Fruit fly (Drosophila melanogaster) whole organism, embryonic: ENCODE measurements around the gene wge.

ENCODE experiments used
- Aef1 ChIP-seq: fragments of 200-800 bp; sonication (Bioruptor generic); IDR thresholded peaks from 3 replicates; pipeline ENCODE4 v1.3.6; 2022; ENCODE audit warnings: missing biosample characterization, missing genetic modification characterization
- Blimp-1 ChIP-seq: fragments of 200-800 bp; sonication (Bioruptor generic); optimal IDR thresholded peaks from 3 replicates; lab custom pipeline; 2018; ENCODE audit warnings: missing biosample characterization, missing genetic modification characterization, mild to moderate bottlenecking, moderate library complexity, missing genetic modification reagents
- CG10147 ChIP-seq: fragments of 200-800 bp; sonication (Bioruptor generic); optimal IDR thresholded peaks from 2 replicates; lab custom pipeline; 2019; ENCODE audit warnings: missing biosample characterization, mild to moderate bottlenecking, missing genetic modification characterization, moderate library complexity
- CG1024 ChIP-seq: fragments of 200-800 bp; sonication (Bioruptor generic); IDR thresholded peaks from 2 replicates; pipeline ENCODE4 v1.3.6; 2022; ENCODE audit warnings: missing biosample characterization, missing genetic modification characterization
- CG10321 ChIP-seq: fragments of 200-800 bp; sonication (Bioruptor generic); IDR thresholded peaks from 2 replicates; pipeline ENCODE4 v1.3.6; 2022; ENCODE audit warnings: missing biosample characterization, missing genetic modification characterization
- CG11398 ChIP-seq: fragments of 200-800 bp; sonication (Bioruptor generic); optimal IDR thresholded peaks from 2 replicates; lab custom pipeline; 2016; ENCODE audit warnings: missing biosample characterization, missing genetic modification characterization
- CG12071 ChIP-seq: fragments of 200-800 bp; sonication (Bioruptor generic); optimal IDR thresholded peaks from 3 replicates; lab custom pipeline; 2018; ENCODE audit warnings: missing biosample characterization, mild to moderate bottlenecking, missing genetic modification characterization
- CG12391 ChIP-seq: fragments of 200-800 bp; sonication (Bioruptor generic); optimal IDR thresholded peaks from 3 replicates; lab custom pipeline; 2018; ENCODE audit warnings: missing biosample characterization, mild to moderate bottlenecking, missing genetic modification characterization, moderate library complexity
- CG12744 ChIP-seq: fragments of 200-800 bp; sonication (Bioruptor generic); optimal IDR thresholded peaks from 2 replicates; lab custom pipeline; 2016; ENCODE audit warnings: missing biosample characterization, missing genetic modification characterization
- CG14050 ChIP-seq: fragments of 200-800 bp; sonication (Bioruptor generic); IDR thresholded peaks from 3 replicates; pipeline ENCODE4 v1.3.6; 2022; ENCODE audit warnings: missing biosample characterization, missing genetic modification characterization
- CG14667 ChIP-seq: fragments of 200-800 bp; sonication (Bioruptor generic); IDR thresholded peaks from 2 replicates; pipeline ENCODE4 v1.3.6; 2022; ENCODE audit warnings: missing biosample characterization, missing genetic modification characterization
- CG15269 ChIP-seq: fragments of 200-800 bp; sonication (Bioruptor generic); optimal IDR thresholded peaks from 2 replicates; lab custom pipeline; 2018; ENCODE audit warnings: missing biosample characterization, mild to moderate bottlenecking, missing genetic modification characterization, moderate library complexity
- CG17359 ChIP-seq: fragments of 200-800 bp; sonication (Bioruptor generic); optimal IDR thresholded peaks from 3 replicates; lab custom pipeline; 2018; ENCODE audit warnings: missing biosample characterization, mild to moderate bottlenecking, missing genetic modification characterization, moderate library complexity
- CG17612 ChIP-seq: fragments of 200-800 bp; sonication (Bioruptor generic); IDR thresholded peaks from 2 replicates; pipeline ENCODE4 v1.3.6; 2022; ENCODE audit warnings: missing biosample characterization, missing genetic modification characterization
- CG18476 ChIP-seq: fragments of 200-800 bp; sonication (Bioruptor generic); optimal IDR thresholded peaks from 2 replicates; lab custom pipeline; 2016; ENCODE audit warnings: missing biosample characterization, mild to moderate bottlenecking, missing genetic modification characterization
- CG2120 ChIP-seq: fragments of 200-800 bp; sonication (Bioruptor generic); optimal IDR thresholded peaks from 3 replicates; lab custom pipeline; 2016; ENCODE audit warnings: missing biosample characterization, missing genetic modification characterization
- CG2129 ChIP-seq: fragments of 200-800 bp; sonication (Bioruptor generic); IDR thresholded peaks from 2 replicates; pipeline ENCODE4 v1.3.6; 2022; ENCODE audit warnings: missing biosample characterization, missing genetic modification characterization; ENCODE audit not compliant: partially characterized antibody
- CG3163 ChIP-seq: fragments of 200-800 bp; sonication (Bioruptor generic); optimal IDR thresholded peaks from 3 replicates; lab custom pipeline; 2016; ENCODE audit warnings: missing biosample characterization, missing genetic modification characterization
- CG6272 ChIP-seq: fragments of 200-800 bp; sonication (Bioruptor generic); IDR thresholded peaks from 2 replicates; pipeline ENCODE4 v1.3.6; 2022; ENCODE audit warnings: missing biosample characterization, missing genetic modification characterization
- CG7745 ChIP-seq: fragments of 200-800 bp; sonication (Bioruptor generic); optimal IDR thresholded peaks from 2 replicates; lab custom pipeline; 2018; ENCODE audit warnings: missing biosample characterization, mild to moderate bottlenecking, missing genetic modification characterization, moderate library complexity
- CG8089 ChIP-seq: fragments of 200-800 bp; sonication (Bioruptor generic); optimal IDR thresholded peaks from 3 replicates; lab custom pipeline; 2016; ENCODE audit warnings: missing biosample characterization, missing genetic modification characterization
- Chrac-16 ChIP-seq: fragments of 200-800 bp; sonication (Bioruptor generic); optimal IDR thresholded peaks from 3 replicates; lab custom pipeline; 2016; ENCODE audit warnings: missing biosample characterization, missing genetic modification characterization
- Dbx ChIP-seq: fragments of 200-800 bp; sonication (Bioruptor generic); IDR thresholded peaks from 3 replicates; pipeline ENCODE4 v1.3.6; 2022; ENCODE audit warnings: missing biosample characterization, missing genetic modification characterization
- E2f1 ChIP-seq: fragments of 200-800 bp; sonication (Bioruptor generic); IDR thresholded peaks from 2 replicates; pipeline ENCODE4 v1.3.6; 2022; ENCODE audit warnings: missing biosample characterization, missing genetic modification characterization
- Fer2 ChIP-seq: fragments of 200-800 bp; sonication (Bioruptor generic); optimal IDR thresholded peaks from 2 replicates; lab custom pipeline; 2018; ENCODE audit warnings: missing biosample characterization, mild to moderate bottlenecking, missing genetic modification characterization, moderate library complexity
- Fer3 ChIP-seq: fragments of 200-800 bp; sonication (Bioruptor generic); optimal IDR thresholded peaks from 2 replicates; lab custom pipeline; 2018; ENCODE audit warnings: missing biosample characterization, mild to moderate bottlenecking, missing genetic modification characterization, moderate library complexity
- Hey ChIP-seq: fragments of 200-800 bp; sonication (Bioruptor generic); optimal IDR thresholded peaks from 3 replicates; lab custom pipeline; 2018; ENCODE audit warnings: missing biosample characterization, mild to moderate bottlenecking, missing genetic modification characterization
- Lpt ChIP-seq: fragments of >200 bp; optimal IDR thresholded peaks from 2 replicates; lab custom pipeline; 2018; ENCODE audit warnings: missing biosample characterization, missing genetic modification characterization
- Neu2 ChIP-seq: fragments of 200-800 bp; sonication (Bioruptor generic); optimal IDR thresholded peaks from 3 replicates; lab custom pipeline; 2016; ENCODE audit warnings: missing biosample characterization, missing genetic modification characterization, borderline replicate concordance
- Optix ChIP-seq: fragments of 200-800 bp; sonication (Bioruptor generic); IDR thresholded peaks from 3 replicates; pipeline ENCODE4 v1.3.6; 2022; ENCODE audit warnings: missing biosample characterization, missing genetic modification characterization
- Scr ChIP-seq: fragments of 200-800 bp; sonication (Bioruptor generic); IDR thresholded peaks from 2 replicates; pipeline ENCODE4 v1.3.6; 2022; ENCODE audit warnings: missing biosample characterization, missing genetic modification characterization; ENCODE audit not compliant: partially characterized antibody
- Trl ChIP-seq, 3 experiments: fragments of >200 bp in 2 of 3; fragments of 200-800 bp in 1 of 3; sonication (Bioruptor generic) in 1 of 3; optimal IDR thresholded peaks; 2 replicates in 1 of 3; 3 replicates in 2 of 3; lab custom pipeline; 2016 to 2017; ENCODE audit warnings: missing biosample characterization in 1 of 3, missing genetic modification characterization in 1 of 3
- Xrp1 ChIP-seq: fragments of 200-800 bp; sonication (Bioruptor generic); IDR thresholded peaks from 2 replicates; pipeline ENCODE4 v1.3.6; 2022; ENCODE audit warnings: missing biosample characterization, missing genetic modification characterization
- YL-1 ChIP-seq: fragments of 200-800 bp; sonication (Bioruptor generic); optimal IDR thresholded peaks from 3 replicates; lab custom pipeline; 2017; ENCODE audit warnings: missing biosample characterization, mild to moderate bottlenecking, missing genetic modification characterization
- ac ChIP-seq: fragments of 200-800 bp; sonication (Bioruptor generic); optimal IDR thresholded peaks from 3 replicates; lab custom pipeline; 2017; ENCODE audit warnings: missing biosample characterization, mild to moderate bottlenecking, missing genetic modification characterization
- aop ChIP-seq: fragments of 200-800 bp; sonication (Bioruptor generic); IDR thresholded peaks from 2 replicates; pipeline ENCODE4 v1.3.6; 2022; ENCODE audit warnings: missing biosample characterization, missing genetic modification characterization
- bigmax ChIP-seq: fragments of 200-800 bp; sonication (Bioruptor generic); optimal IDR thresholded peaks from 2 replicates; lab custom pipeline; 2018; ENCODE audit warnings: missing biosample characterization, mild to moderate bottlenecking, missing genetic modification characterization
- btn ChIP-seq: fragments of 200-800 bp; sonication (Bioruptor generic); optimal IDR thresholded peaks from 2 replicates; lab custom pipeline; 2016; ENCODE audit warnings: missing biosample characterization, missing genetic modification characterization
- chinmo ChIP-seq: fragments of 200-800 bp; sonication (Bioruptor generic); IDR thresholded peaks from 4 replicates; pipeline ENCODE4 v1.3.6; 2022; ENCODE audit warnings: missing biosample characterization, missing genetic modification characterization; ENCODE audit not compliant: partially characterized antibody
- dati ChIP-seq: fragments of 200-800 bp; sonication (Bioruptor generic); IDR thresholded peaks from 2 replicates; pipeline ENCODE4 v1.3.6; 2022; ENCODE audit warnings: missing biosample characterization, missing genetic modification characterization
- emc ChIP-seq: fragments of 200-800 bp; sonication (Bioruptor generic); optimal IDR thresholded peaks from 2 replicates; lab custom pipeline; 2016; ENCODE audit warnings: missing biosample characterization, missing genetic modification characterization
- fd64A ChIP-seq: fragments of 200-800 bp; sonication (Bioruptor generic); optimal IDR thresholded peaks from 3 replicates; lab custom pipeline; 2018; ENCODE audit warnings: missing biosample characterization, mild to moderate bottlenecking, missing genetic modification characterization
- ftz-f1 ChIP-seq: fragments of 200-800 bp; sonication (Bioruptor generic); optimal IDR thresholded peaks from 2 replicates; lab custom pipeline; 2016; ENCODE audit warnings: missing biosample characterization, missing genetic modification characterization
- hth ChIP-seq: fragments of >200 bp; optimal IDR thresholded peaks from 2 replicates; lab custom pipeline; 2017; ENCODE audit warnings: inconsistent platforms
- insv ChIP-seq, 2 experiments: fragments of 200-800 bp; sonication (Bioruptor generic); optimal IDR thresholded peaks; 3 replicates each; lab custom pipeline; 2016 to 2018; ENCODE audit warnings: missing biosample characterization in 2 of 2, missing genetic modification characterization in 2 of 2
- ken ChIP-seq: fragments of 200-800 bp; sonication (Bioruptor generic); IDR thresholded peaks from 3 replicates; pipeline ENCODE4 v1.3.6; 2022; ENCODE audit warnings: missing biosample characterization, missing genetic modification characterization
- stwl ChIP-seq: fragments of 200-800 bp; sonication (Bioruptor generic); optimal IDR thresholded peaks from 3 replicates; lab custom pipeline; 2018; ENCODE audit warnings: missing biosample characterization, mild to moderate bottlenecking, missing genetic modification characterization, moderate library complexity
- sug ChIP-seq: fragments of 200-800 bp; optimal IDR thresholded peaks from 2 replicates; lab custom pipeline; 2019; ENCODE audit warnings: missing biosample characterization, mild to moderate bottlenecking, missing genetic modification characterization, moderate library complexity
- toy ChIP-seq: fragments of 200-800 bp; sonication (Bioruptor generic); IDR thresholded peaks from 2 replicates; pipeline ENCODE4 v1.3.6; 2022; ENCODE audit warnings: missing biosample characterization, missing genetic modification characterization
- wdn ChIP-seq: fragments of 200-800 bp; sonication (Bioruptor generic); IDR thresholded peaks from 2 replicates; pipeline ENCODE4 v1.3.6; 2022; ENCODE audit warnings: missing biosample characterization, missing genetic modification characterization
- wek ChIP-seq: fragments of 200-800 bp; sonication (Bioruptor generic); optimal IDR thresholded peaks from 3 replicates; lab custom pipeline; 2018; ENCODE audit warnings: missing biosample characterization, mild to moderate bottlenecking, missing genetic modification characterization, moderate library complexity

Gene wge

dm6 chr3R:22663115-22663514 is 57.8 kb downstream of the wge start (continued):
- TF ChIP-seq YL-1 (GFP tag; lab: Kevin White, UChicago) (no peak), CG10321 (GFP tag; lab: Robert Waterston, UW) (0 out of 2 replicates have a peak, but pooled peaks have one; percentile 28), Optix (GFP tag; lab: Robert Waterston, UW) (peak; percentile 37; the same call in 1 of the 3 replicates), Aef1 (GFP tag; lab: Robert Waterston, UW) (peak; percentile 41; the same call in 1 of the 3 replicates), Fer2 (peak; percentile 32), CG17359 (tag; lab: Kevin White, UChicago) (peak; percentile 77), bigmax (no peak), CG7745 (tag; lab: Kevin White, UChicago) (no peak), CG6272 (GFP tag; lab: Robert Waterston, UW) (no peak), wek (GFP tag; lab: Kevin White, UChicago) (no peak), CG12071 (GFP tag; lab: Kevin White, UChicago) (peak; percentile 58), CG1024 (GFP tag; lab: Robert Waterston, UW) (no peak), Lpt (no peak), Scr (no peak), CG17612 (GFP tag; lab: Robert Waterston, UW) (no peak), CG15269 (tag; lab: Kevin White, UChicago) (peak; percentile 75), CG8089 (peak; percentile 13), insv (GFP tag; optimal IDR thresholded peaks at IDR 0.05; lab: Kevin White, UChicago) (no peak), hth (lab: Kevin White, UChicago) (no peak), dati (GFP tag; lab: Robert Waterston, UW) (no peak), E2f1 (GFP tag; lab: Robert Waterston, UW) (0 out of 2 replicates have a peak, but pooled peaks have one; percentile 34), Chrac-16 (GFP tag; lab: Kevin White, UChicago) (peak; percentile 68), aop (GFP tag; lab: Robert Waterston, UW) (no peak), Fer3 (tag; lab: Kevin White, UChicago) (peak; percentile 62), CG12391 (tag; lab: Kevin White, UChicago) (peak; percentile 78), Hey (tag; lab: Kevin White, UChicago) (no peak), CG10147 (GFP tag; lab: Kevin White, UChicago) (peak; percentile 72), Blimp-1 (peak; percentile 61), CG11398 (GFP tag; lab: Kevin White, UChicago) (no peak), CG2129 (GFP tag; lab: Robert Waterston, UW) (no peak), fd64A (GFP tag; lab: Kevin White, UChicago) (no peak), stwl (tag; lab: Kevin White, UChicago) (no peak), Neu2 (no peak), CG14667 (0 out of 2 replicates have a peak, but pooled peaks have one; percentile 13), toy (GFP tag; lab: Robert Waterston, UW) (no peak), sug (no peak), Xrp1 (GFP tag; lab: Robert Waterston, UW) (no peak; the same call in 1 of the 2 replicates), CG18476 (GFP tag; lab: Kevin White, UChicago) (peak; percentile 11), Dbx (peak; percentile 61; the same call in 2 of the 3 replicates), btn (GFP tag; lab: Kevin White, UChicago) (no peak), emc (GFP tag; lab: Kevin White, UChicago) (no peak), CG12744 (GFP tag; lab: Kevin White, UChicago) (peak; percentile 2), ftz-f1 (GFP tag; lab: Kevin White, UChicago) (no peak), CG3163 (GFP tag; lab: Kevin White, UChicago) (no peak), ken (peak; percentile 51; the same call in 2 of the 3 replicates), CG14050 (no peak), wdn (GFP tag; lab: Robert Waterston, UW) (peak; percentile 40; the same call in 1 of the 2 replicates), ac (GFP tag; lab: Kevin White, UChicago) (no peak), Trl (optimal IDR thresholded peaks at IDR 0.05; lab: Kevin White, UChicago) (no peak), Trl (GFP tag; optimal IDR thresholded peaks at IDR 0.05; lab: Kevin White, UChicago) (peak; percentile 10), CG2120 (GFP tag; lab: Kevin White, UChicago) (peak; percentile 81), chinmo (no peak)
